Worm (Caenorhabditis elegans): ENCODE measurements around the gene F25H9.6.

DNA sequence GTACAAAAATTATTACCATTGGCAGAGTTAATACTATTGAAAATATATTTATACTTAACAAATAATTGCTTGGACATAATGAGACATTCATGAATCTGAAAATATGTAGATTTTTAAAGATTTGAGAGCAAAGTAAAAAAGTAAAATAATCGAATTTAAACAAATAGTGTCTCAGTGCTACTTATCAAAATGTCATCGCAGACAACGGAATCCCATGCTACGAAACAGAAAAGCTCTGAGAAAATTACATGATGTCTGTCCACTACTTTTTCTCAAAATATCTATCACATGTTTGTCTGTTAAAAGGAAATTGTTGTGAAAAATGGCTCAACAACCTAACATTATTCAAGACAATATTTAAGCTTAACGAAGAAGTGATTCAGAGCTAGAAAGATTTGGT is 16.2 kb upstream of the F25H9.6 start, which contains the start of gene T10G3.4:
- TF ChIP-seq alr-1 (tag; optimal IDR thresholded peaks at IDR 0.05; ENCODE audit: borderline replicate concordance) (no peak), nhr-28 (tag; optimal IDR thresholded peaks at IDR 0.05) (no peak)
